Worm (Caenorhabditis elegans): ENCODE data around the gene prx-1.

DNA sequence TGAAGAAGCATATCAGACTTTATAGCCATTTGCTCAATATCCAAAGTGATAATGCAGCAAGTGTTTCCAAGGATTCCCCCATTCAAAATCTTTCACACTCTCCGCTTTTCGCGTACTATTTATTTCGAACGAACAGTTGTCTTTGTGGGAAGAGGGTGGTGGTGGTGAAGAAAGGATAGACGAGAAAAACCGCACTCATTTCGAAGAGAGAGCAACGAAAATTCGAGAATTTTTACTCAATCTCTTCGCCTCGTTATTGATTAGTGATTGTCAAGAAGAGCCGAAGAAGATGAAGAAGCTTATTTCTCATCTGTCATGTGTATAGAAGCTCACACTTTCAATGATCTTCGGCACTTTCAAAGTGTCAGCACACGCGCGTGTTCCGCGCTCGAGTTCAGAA lies 25.8 kb upstream of the prx-1 start:
- no peak for TF ChIP-seq ztf-29 (GFP tag; IDR thresholded peaks at IDR 0.05)
- TF ChIP-seq tab-1 (GFP tag; IDR thresholded peaks at IDR 0.05), result no peak
- TF ChIP-seq flt-1 (GFP tag; IDR thresholded peaks at IDR 0.05), result no peak
- TF ChIP-seq med-1 (GFP tag; optimal IDR thresholded peaks at IDR 0.05; ENCODE audit: insufficient read depth), result no peak
- no peak for TF ChIP-seq ztf-23 (GFP tag; IDR thresholded peaks at IDR 0.05)
- TF ChIP-seq cog-1 (tag; optimal IDR thresholded peaks at IDR 0.05), result no peak
- no peak for TF ChIP-seq klf-2 (GFP tag; conservative IDR thresholded peaks at IDR 0.05)
- TF ChIP-seq ref-1 (GFP tag; conservative IDR thresholded peaks at IDR 0.05), result no peak
- TF ChIP-seq T22C8.4 (GFP tag; IDR thresholded peaks at IDR 0.05), result no peak
